Worm (Caenorhabditis elegans): ENCODE data around the gene gkow-1.

ce11 chrIV:10381035-10381434 is 23.1 kb downstream of the gkow-1 start:
- TF ChIP-seq elt-3 (tag; optimal IDR thresholded peaks at IDR 0.05) = no peak
- TF ChIP-seq F13H6.1 (tag; optimal IDR thresholded peaks at IDR 0.05) = no peak
- no peak for TF ChIP-seq unc-62 (GFP tag; optimal IDR thresholded peaks at IDR 0.05)
- TF ChIP-seq ceh-16 (tag; optimal IDR thresholded peaks at IDR 0.05) = no peak
- TF ChIP-seq aly-2 (tag; optimal IDR thresholded peaks at IDR 0.05) = no peak
- TF ChIP-seq nhr-6 (tag; optimal IDR thresholded peaks at IDR 0.05) = no peak

All from whole organism, L2 larva.